Fruit fly (Drosophila melanogaster) whole organism: ENCODE data around the gene MnM.

Experiments
- CG8478 ChIP-seq: fragments of >200 bp; optimal IDR thresholded peaks from 2 replicates; lab custom pipeline; 2018; ENCODE audit warnings: inconsistent platforms
- Dll ChIP-seq: fragments of >200 bp; optimal IDR thresholded peaks from 2 replicates; lab custom pipeline; 2017
- EcR ChIP-seq, 2 experiments: fragments of >200 bp; optimal IDR thresholded peaks; 2 replicates each; lab custom pipeline; 2017; ENCODE audit warnings: missing biosample characterization in 2 of 2, missing genetic modification characterization in 2 of 2, missing genetic modification reagents in 2 of 2
- pan ChIP-seq: fragments of >200 bp; optimal IDR thresholded peaks from 2 replicates; lab custom pipeline; 2017
- psq ChIP-seq: fragments of >200 bp; optimal IDR thresholded peaks from 2 replicates; lab custom pipeline; 2017
- usp ChIP-seq: fragments of >200 bp; optimal IDR thresholded peaks from 2 replicates; lab custom pipeline; 2017; ENCODE audit warnings: missing biosample characterization, missing genetic modification characterization, mixed read lengths

dm6 chr3L:3223390-3223914 is 45.1 kb upstream of the MnM start:
- TF ChIP-seq pan (lab: Kevin White, UChicago), result no peak
- no peak for TF ChIP-seq CG8478 (lab: Kevin White, UChicago)
- no peak for TF ChIP-seq EcR (GFP tag; optimal IDR thresholded peaks at IDR 0.05; lab: Kevin White, UChicago)
- TF ChIP-seq Dll (lab: Kevin White, UChicago), result no peak
- no peak for TF ChIP-seq psq (lab: Kevin White, UChicago)
- TF ChIP-seq usp, result no peak
